Worm (Caenorhabditis elegans): ENCODE data around the gene F14D7.6.

DNA sequence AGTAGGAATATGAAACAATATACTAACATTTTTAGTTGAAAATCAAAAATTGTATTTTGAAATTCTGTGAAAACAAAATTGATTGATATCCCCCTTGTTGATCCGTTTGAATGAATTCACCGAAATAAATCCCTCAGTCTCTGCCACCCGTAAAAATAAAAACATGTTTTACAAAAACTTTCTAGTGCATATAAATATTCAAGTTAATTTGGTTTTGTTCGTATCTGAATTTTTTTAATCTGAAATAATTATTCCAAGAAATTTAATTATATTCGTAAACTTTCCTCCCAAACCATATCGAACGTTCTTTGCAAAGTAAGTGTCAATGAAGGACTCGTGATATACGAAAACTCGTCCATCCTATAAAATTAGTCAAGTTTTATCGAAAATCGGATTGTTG lies 28.2 kb upstream of the F14D7.6 start, which contains the start of gene F40G12.6:
- TF ChIP-seq nhr-237 (tag; optimal IDR thresholded peaks at IDR 0.05) (no peak), ztf-11 (tag; optimal IDR thresholded peaks at IDR 0.05) (no peak)
